Fruit fly (Drosophila melanogaster) whole organism, embryonic: ENCODE measurements around the gene ana1.

Experiments
- B-H1 ChIP-seq: fragments of 200-800 bp; sonication (Bioruptor generic); IDR thresholded peaks from 3 replicates; pipeline ENCODE4 v1.3.6; 2022; ENCODE audit warnings: missing biosample characterization, missing genetic modification characterization
- CG10209 ChIP-seq: fragments of 200-800 bp; sonication (Bioruptor generic); optimal IDR thresholded peaks from 3 replicates; lab custom pipeline; 2017; ENCODE audit warnings: missing biosample characterization, mild to moderate bottlenecking, missing genetic modification characterization, missing genetic modification reagents
- CG1024 ChIP-seq: fragments of 200-800 bp; sonication (Bioruptor generic); IDR thresholded peaks from 2 replicates; pipeline ENCODE4 v1.3.6; 2022; ENCODE audit warnings: missing biosample characterization, missing genetic modification characterization
- CG11504 ChIP-seq: fragments of 200-800 bp; sonication (Bioruptor generic); optimal IDR thresholded peaks from 3 replicates; lab custom pipeline; 2019; ENCODE audit warnings: missing biosample characterization, mild to moderate bottlenecking, missing genetic modification characterization, moderate library complexity
- CG11560 ChIP-seq: fragments of 200-800 bp; sonication (Bioruptor generic); IDR thresholded peaks from 3 replicates; pipeline ENCODE4 v1.3.6; 2022; ENCODE audit warnings: missing biosample characterization, missing genetic modification characterization
- CG12769 ChIP-seq: fragments of 200-800 bp; sonication (Bioruptor generic); optimal IDR thresholded peaks from 2 replicates; lab custom pipeline; 2019; ENCODE audit warnings: missing biosample characterization, mild to moderate bottlenecking, missing genetic modification characterization, moderate library complexity
- CG13624 ChIP-seq: fragments of 200-800 bp; sonication (Bioruptor generic); optimal IDR thresholded peaks from 2 replicates; lab custom pipeline; 2016; ENCODE audit warnings: missing biosample characterization, missing genetic modification characterization
- CG13775 ChIP-seq: fragments of 200-800 bp; sonication (Bioruptor generic); optimal IDR thresholded peaks from 3 replicates; lab custom pipeline; 2017; ENCODE audit warnings: missing biosample characterization, mild to moderate bottlenecking, missing genetic modification characterization
- CG14050 ChIP-seq: fragments of 200-800 bp; sonication (Bioruptor generic); IDR thresholded peaks from 3 replicates; pipeline ENCODE4 v1.3.6; 2022; ENCODE audit warnings: missing biosample characterization, missing genetic modification characterization
- CG15011 ChIP-seq: fragments of 200-800 bp; sonication (Bioruptor generic); optimal IDR thresholded peaks from 3 replicates; lab custom pipeline; 2018; ENCODE audit warnings: missing biosample characterization, mild to moderate bottlenecking, missing genetic modification characterization
- CG2875 ChIP-seq: fragments of 200-800 bp; sonication (Bioruptor generic); optimal IDR thresholded peaks from 2 replicates; lab custom pipeline; 2017; ENCODE audit warnings: missing biosample characterization, mild to moderate bottlenecking, missing genetic modification characterization, missing genetic modification reagents
- CG3281 ChIP-seq: fragments of 200-800 bp; sonication (Bioruptor generic); optimal IDR thresholded peaks from 3 replicates; lab custom pipeline; 2017; ENCODE audit warnings: missing biosample characterization, mild to moderate bottlenecking, missing genetic modification characterization
- CG3847 ChIP-seq: fragments of 200-800 bp; sonication (Bioruptor generic); IDR thresholded peaks from 2 replicates; pipeline ENCODE4 v1.3.6; 2022; ENCODE audit warnings: missing biosample characterization, missing genetic modification characterization
- CG6854 ChIP-seq: fragments of 200-800 bp; sonication (Bioruptor generic); optimal IDR thresholded peaks from 3 replicates; lab custom pipeline; 2017; ENCODE audit warnings: missing biosample characterization, mild to moderate bottlenecking, missing genetic modification characterization
- CG7271 ChIP-seq: fragments of 200-800 bp; sonication (Bioruptor generic); optimal IDR thresholded peaks from 2 replicates; lab custom pipeline; 2018; ENCODE audit warnings: missing biosample characterization, mild to moderate bottlenecking, missing genetic modification characterization, moderate library complexity
- CG8944 ChIP-seq: fragments of 200-800 bp; sonication (Bioruptor generic); optimal IDR thresholded peaks from 3 replicates; lab custom pipeline; 2016; ENCODE audit warnings: missing biosample characterization, missing genetic modification characterization
- Dfd ChIP-seq, 2 experiments: fragments of >200 bp; optimal IDR thresholded peaks; 2 replicates each; lab custom pipeline; 2017; ENCODE audit warnings: missing biosample characterization in 2 of 2, missing genetic modification characterization in 2 of 2
- ERR ChIP-seq: fragments of 200-800 bp; sonication (Bioruptor generic); optimal IDR thresholded peaks from 2 replicates; lab custom pipeline; 2016; ENCODE audit warnings: missing biosample characterization, missing genetic modification characterization
- Hr51 ChIP-seq, 2 experiments: fragments of 200-800 bp; sonication (Bioruptor generic); optimal IDR thresholded peaks; 2 replicates in 1 of 2; 3 replicates in 1 of 2; lab custom pipeline; 2016 to 2018; ENCODE audit warnings: missing biosample characterization in 2 of 2, missing genetic modification characterization in 2 of 2, mild to moderate bottlenecking in 1 of 2, moderate library complexity in 1 of 2
- Mrtf ChIP-seq: fragments of 200-800 bp; sonication (Bioruptor generic); IDR thresholded peaks from 3 replicates; pipeline ENCODE4 v1.3.6; 2022; ENCODE audit warnings: missing biosample characterization, missing genetic modification characterization
- Myb ChIP-seq: fragments of 200-800 bp; sonication (Bioruptor generic); optimal IDR thresholded peaks from 2 replicates; lab custom pipeline; 2016; ENCODE audit warnings: missing biosample characterization, missing genetic modification characterization
- Side ChIP-seq: fragments of 200-800 bp; sonication (Bioruptor generic); optimal IDR thresholded peaks from 2 replicates; lab custom pipeline; 2016; ENCODE audit warnings: missing biosample characterization, missing genetic modification characterization
- Sox102F ChIP-seq: fragments of 200-800 bp; sonication (Bioruptor generic); optimal IDR thresholded peaks from 2 replicates; lab custom pipeline; 2018; ENCODE audit warnings: missing biosample characterization, mild to moderate bottlenecking, missing genetic modification characterization, moderate library complexity
- Spps ChIP-seq: fragments of 200-800 bp; sonication (Bioruptor generic); optimal IDR thresholded peaks from 2 replicates; lab custom pipeline; 2018; ENCODE audit warnings: missing biosample characterization, mild to moderate bottlenecking, missing genetic modification characterization
- bigmax ChIP-seq: fragments of 200-800 bp; sonication (Bioruptor generic); optimal IDR thresholded peaks from 2 replicates; lab custom pipeline; 2018; ENCODE audit warnings: missing biosample characterization, mild to moderate bottlenecking, missing genetic modification characterization
- cg ChIP-seq: fragments of 200-800 bp; sonication (Bioruptor generic); optimal IDR thresholded peaks from 3 replicates; lab custom pipeline; 2019; ENCODE audit warnings: missing biosample characterization, mild to moderate bottlenecking, missing genetic modification characterization, moderate library complexity
- corto ChIP-seq: fragments of 200-800 bp; sonication (Bioruptor generic); optimal IDR thresholded peaks from 2 replicates; lab custom pipeline; 2016; ENCODE audit warnings: missing biosample characterization, mild to moderate bottlenecking, missing genetic modification characterization, moderate library complexity
- crp ChIP-seq, 2 experiments: fragments of 200-800 bp; sonication (Bioruptor generic); optimal IDR thresholded peaks; 2 replicates in 1 of 2; 3 replicates in 1 of 2; lab custom pipeline; 2017; ENCODE audit warnings: missing biosample characterization in 2 of 2, missing genetic modification characterization in 2 of 2, mild to moderate bottlenecking in 1 of 2, moderate library complexity in 1 of 2
- dysf ChIP-seq: fragments of 200-800 bp; sonication (Bioruptor generic); IDR thresholded peaks from 3 replicates; pipeline ENCODE4 v1.3.6; 2022; ENCODE audit warnings: missing biosample characterization, missing genetic modification characterization
- hbn ChIP-seq: fragments of 200-800 bp; sonication (Bioruptor generic); IDR thresholded peaks from 2 replicates; pipeline ENCODE4 v1.3.6; 2022; ENCODE audit warnings: missing biosample characterization, missing genetic modification characterization; ENCODE audit not compliant: partially characterized antibody
- hth ChIP-seq: fragments of >200 bp; optimal IDR thresholded peaks from 2 replicates; lab custom pipeline; 2017; ENCODE audit warnings: inconsistent platforms
- klu ChIP-seq: fragments of 200-800 bp; sonication (Bioruptor generic); IDR thresholded peaks from 2 replicates; pipeline ENCODE4 v1.3.6; 2022; ENCODE audit warnings: missing biosample characterization, missing genetic modification characterization
- lab ChIP-seq: fragments of 200-800 bp; sonication (Bioruptor generic); optimal IDR thresholded peaks from 3 replicates; lab custom pipeline; 2017; ENCODE audit warnings: missing biosample characterization, missing genetic modification characterization, mild to moderate bottlenecking, moderate library complexity, missing genetic modification reagents
- lbe ChIP-seq: fragments of 200-800 bp; sonication (Bioruptor generic); optimal IDR thresholded peaks from 2 replicates; lab custom pipeline; 2016; ENCODE audit warnings: missing biosample characterization, mild to moderate bottlenecking, missing genetic modification characterization
- lilli ChIP-seq: fragments of 200-800 bp; sonication (Bioruptor generic); optimal IDR thresholded peaks from 3 replicates; lab custom pipeline; 2016; ENCODE audit warnings: missing biosample characterization, missing genetic modification characterization
- maf-S ChIP-seq: fragments of 200-800 bp; sonication (Bioruptor generic); optimal IDR thresholded peaks from 2 replicates; lab custom pipeline; 2016; ENCODE audit warnings: missing biosample characterization, missing genetic modification characterization
- mirr ChIP-seq: fragments of 200-800 bp; sonication (Bioruptor generic); optimal IDR thresholded peaks from 3 replicates; lab custom pipeline; 2018; ENCODE audit warnings: missing biosample characterization, mild to moderate bottlenecking, missing genetic modification characterization
- nerfin-2 ChIP-seq: fragments of 200-800 bp; sonication (Bioruptor generic); IDR thresholded peaks from 2 replicates; pipeline ENCODE4 v1.3.6; 2022; ENCODE audit warnings: missing biosample characterization, missing genetic modification characterization; ENCODE audit not compliant: partially characterized antibody
- nmo ChIP-seq: fragments of 200-800 bp; sonication (Bioruptor generic); optimal IDR thresholded peaks from 2 replicates; lab custom pipeline; 2018; ENCODE audit warnings: missing biosample characterization, mild to moderate bottlenecking, missing genetic modification characterization, moderate library complexity
- oc ChIP-seq: fragments of 200-800 bp; sonication (Bioruptor generic); optimal IDR thresholded peaks from 2 replicates; lab custom pipeline; 2018; ENCODE audit warnings: missing biosample characterization, mild to moderate bottlenecking, missing genetic modification characterization, moderate library complexity
- phol ChIP-seq: fragments of 200-800 bp; sonication (Bioruptor generic); optimal IDR thresholded peaks from 3 replicates; lab custom pipeline; 2018; ENCODE audit warnings: missing biosample characterization, mild to moderate bottlenecking, missing genetic modification characterization, moderate library complexity
- pros ChIP-seq: fragments of 200-800 bp; sonication (Bioruptor generic); optimal IDR thresholded peaks from 3 replicates; lab custom pipeline; 2019; ENCODE audit warnings: missing biosample characterization, mild to moderate bottlenecking, missing genetic modification characterization, moderate library complexity
- pzg ChIP-seq: fragments of 200-800 bp; sonication (Bioruptor generic); optimal IDR thresholded peaks from 3 replicates; lab custom pipeline; 2018; ENCODE audit warnings: missing biosample characterization, mild to moderate bottlenecking, missing genetic modification characterization, moderate library complexity
- ro ChIP-seq: fragments of 200-800 bp; sonication (Bioruptor generic); IDR thresholded peaks from 2 replicates; pipeline ENCODE4 v1.3.6; 2022; ENCODE audit warnings: missing biosample characterization, missing genetic modification characterization
- sens ChIP-seq: fragments of 200-800 bp; sonication (Bioruptor generic); peaks from one replicate; lab custom pipeline; 2016; ENCODE audit warnings: missing biosample characterization, missing genetic modification characterization
- sisA ChIP-seq: fragments of 200-800 bp; sonication (Bioruptor generic); IDR thresholded peaks from 2 replicates; pipeline ENCODE4 v1.3.6; 2022; ENCODE audit warnings: missing biosample characterization, missing genetic modification characterization
- sna ChIP-seq: fragments of 200-800 bp; sonication (Bioruptor generic); IDR thresholded peaks from 2 replicates; pipeline ENCODE4 v1.3.6; 2022; ENCODE audit warnings: missing biosample characterization, missing genetic modification characterization; ENCODE audit not compliant: partially characterized antibody
- ssp ChIP-seq: fragments of 200-800 bp; sonication (Bioruptor generic); IDR thresholded peaks from 2 replicates; pipeline ENCODE4 v1.3.6; 2022; ENCODE audit warnings: missing biosample characterization, missing genetic modification characterization
- trem ChIP-seq: fragments of 200-800 bp; optimal IDR thresholded peaks from 3 replicates; lab custom pipeline; 2019; ENCODE audit warnings: missing biosample characterization, mild to moderate bottlenecking, missing genetic modification characterization, moderate library complexity
- wor ChIP-seq: fragments of 200-800 bp; sonication (Bioruptor generic); IDR thresholded peaks from 2 replicates; pipeline ENCODE4 v1.3.6; 2022; ENCODE audit warnings: missing biosample characterization, missing genetic modification characterization
- zfh1 ChIP-seq: fragments of 200-800 bp; sonication (Bioruptor generic); IDR thresholded peaks from 3 replicates; pipeline ENCODE4 v1.3.6; 2022; ENCODE audit warnings: missing biosample characterization, missing genetic modification characterization

Gene ana1

DNA sequence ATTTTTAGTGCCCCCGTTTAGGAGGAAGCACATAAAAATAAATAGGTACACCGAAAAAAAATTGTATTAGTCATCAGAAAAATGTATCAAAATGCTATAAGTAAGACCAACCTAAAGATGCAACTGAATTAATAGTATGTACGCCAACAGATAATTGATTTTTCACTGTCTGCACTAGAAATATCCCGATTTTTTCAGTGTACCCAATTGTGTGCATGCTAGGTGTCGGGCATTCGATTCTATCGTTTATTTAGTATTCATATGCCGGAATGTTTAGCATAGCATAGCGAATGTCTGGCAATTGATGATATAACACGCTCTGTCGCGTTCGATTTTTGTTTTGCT lies 37.0 kb downstream of the ana1 start (continued):
- TF ChIP-seq sna: no peak
- peak; percentile 90 for TF ChIP-seq sisA (GFP tag; lab: Robert Waterston, UW)
- TF ChIP-seq wor (GFP tag; lab: Robert Waterston, UW): peak; percentile 71
- TF ChIP-seq dysf: peak; percentile 92
- peak; percentile 78 for TF ChIP-seq CG3847
- peak; percentile 98 for TF ChIP-seq CG13624 (GFP tag; lab: Kevin White, UChicago)
- TF ChIP-seq nerfin-2: no peak
- TF ChIP-seq hbn (GFP tag; lab: Robert Waterston, UW): no peak
- peak; percentile 88 for TF ChIP-seq CG11504 (tag; lab: Kevin White, UChicago)
- TF ChIP-seq CG13775 (GFP tag; lab: Kevin White, UChicago): peak; percentile 70
- TF ChIP-seq zfh1 (GFP tag; lab: Robert Waterston, UW): peak; percentile 92
- no peak for TF ChIP-seq corto (GFP tag; lab: Kevin White, UChicago)
- peak; percentile 84 for TF ChIP-seq CG3281
- TF ChIP-seq sens (GFP tag; lab: Kevin White, UChicago): peak; percentile 98
- TF ChIP-seq Hr51 (GFP tag; optimal IDR thresholded peaks at IDR 0.05; lab: Kevin White, UChicago): peak; percentile 77 to 90
- TF ChIP-seq B-H1 (GFP tag; lab: Robert Waterston, UW): peak; percentile 86
- TF ChIP-seq CG14050: peak; percentile 80
- peak; percentile 83 for TF ChIP-seq CG8944 (GFP tag; lab: Kevin White, UChicago)
- TF ChIP-seq CG15011 (GFP tag; lab: Kevin White, UChicago): peak; percentile 61
- no peak for TF ChIP-seq hth (lab: Kevin White, UChicago)
- TF ChIP-seq pzg: no peak
- no peak for TF ChIP-seq bigmax (GFP tag; lab: Kevin White, UChicago)
- peak in 1 of 2 experiments; percentile 30 for TF ChIP-seq crp (GFP tag; optimal IDR thresholded peaks at IDR 0.05; lab: Kevin White, UChicago)
- TF ChIP-seq CG1024 (GFP tag; lab: Robert Waterston, UW): peak; percentile 74
- peak; percentile 58 for TF ChIP-seq ro (GFP tag; lab: Robert Waterston, UW)
- peak; percentile 87 for TF ChIP-seq maf-S (GFP tag; lab: Kevin White, UChicago)
- no peak for TF ChIP-seq lbe (GFP tag; lab: Kevin White, UChicago)
- TF ChIP-seq Myb (GFP tag; lab: Kevin White, UChicago): peak; percentile 73
- TF ChIP-seq Side (GFP tag; lab: Kevin White, UChicago): peak; percentile 88
- TF ChIP-seq CG2875 (GFP tag; lab: Kevin White, UChicago): peak; percentile 80
- TF ChIP-seq Spps: peak; percentile 26
- TF ChIP-seq CG7271 (tag; lab: Kevin White, UChicago): no peak

DNA sequence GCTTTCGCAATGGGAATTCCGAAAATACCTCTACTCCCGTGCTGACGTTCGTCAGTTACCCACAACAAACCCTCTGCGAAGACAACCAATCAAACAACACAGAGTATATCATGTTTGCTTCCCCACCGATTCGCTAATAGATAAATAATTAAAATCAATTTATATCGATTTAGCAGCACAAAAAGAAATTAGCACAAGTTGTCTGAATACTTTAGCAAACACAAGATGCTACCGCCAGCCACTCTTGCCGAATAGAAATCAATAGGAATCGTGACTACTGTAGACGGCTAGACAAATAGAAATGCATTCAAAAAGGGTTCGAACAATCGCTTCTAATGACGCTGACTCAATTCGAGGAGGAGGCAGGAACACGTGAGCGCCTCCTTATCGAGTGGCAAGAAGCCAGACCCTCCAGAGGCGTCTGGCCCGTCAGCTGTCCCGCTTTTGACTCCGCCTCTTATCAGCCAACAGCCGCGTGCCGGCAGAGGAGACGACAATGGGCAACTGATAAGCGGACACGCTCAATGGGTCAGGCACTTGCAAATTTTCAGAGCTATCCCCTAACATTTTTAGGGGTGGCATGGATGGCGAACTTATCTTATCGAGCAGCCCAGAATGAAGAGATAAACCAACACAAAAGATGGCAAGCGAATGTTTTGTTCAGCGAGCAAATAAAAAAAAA lies 38.0 kb downstream of the ana1 start:
- TF ChIP-seq CG13775 (GFP tag; lab: Kevin White, UChicago) (no peak), Dfd (GFP tag; optimal IDR thresholded peaks at IDR 0.05; lab: Kevin White, UChicago) (no peak), trem (no peak), Sox102F (GFP tag; lab: Kevin White, UChicago) (no peak), klu (GFP tag; lab: Robert Waterston, UW) (no peak), Mrtf (GFP tag; lab: Robert Waterston, UW) (no peak), nmo (no peak), ERR (GFP tag; lab: Kevin White, UChicago) (no peak), oc (tag; lab: Kevin White, UChicago) (no peak), CG10209 (GFP tag; lab: Kevin White, UChicago) (no peak), phol (tag; lab: Kevin White, UChicago) (no peak), CG6854 (GFP tag; lab: Kevin White, UChicago) (no peak), lilli (GFP tag; lab: Kevin White, UChicago) (no peak), ssp (no peak), CG11560 (tag; lab: Robert Waterston, UW) (no peak), CG12769 (tag; lab: Kevin White, UChicago) (peak; percentile 11), cg (GFP tag; lab: Kevin White, UChicago) (no peak), mirr (peak; percentile 35), pros (no peak), lab (GFP tag; lab: Kevin White, UChicago) (peak; percentile 9)
